Worm (Caenorhabditis elegans) whole organism, young adult: Measurements from ENCODE around the gene srw-68.

Experiments
- B0019.2 ChIP-seq: fragments of 200-800 bp; sonication (Bioruptor generic); conservative IDR thresholded peaks from 2 replicates; pipeline ENCODE4 v1.3.6; 2022; ENCODE audit warnings: missing genetic modification reagents, missing genetic modification characterization, missing compliant biosample characterization
- B0035.1 ChIP-seq: sonication (generic microtip); optimal IDR thresholded peaks from 2 replicates; lab custom pipeline; 2016; ENCODE audit warnings: missing genetic modification characterization, mild to moderate bottlenecking, missing compliant biosample characterization, missing genotype, missing genetic modification reagents
- D2030.7 ChIP-seq: fragments of 200-800 bp; sonication (Bioruptor generic); IDR thresholded peaks from 2 replicates; pipeline ENCODE4 v1.3.6; 2022; ENCODE audit warnings: missing genetic modification reagents, missing genetic modification characterization, missing compliant biosample characterization
- F33H1.4 ChIP-seq: fragments of 200-800 bp; sonication (Bioruptor generic); IDR thresholded peaks from 2 replicates; pipeline ENCODE4 v1.3.6; 2022; ENCODE audit warnings: missing genetic modification reagents, missing genetic modification characterization, missing compliant biosample characterization
- F49E8.2 ChIP-seq: sonication (generic microtip); optimal IDR thresholded peaks from 3 replicates; lab custom pipeline; 2017; ENCODE audit warnings: missing genetic modification characterization, mild to moderate bottlenecking, missing compliant biosample characterization, antibody characterized with exemption, moderate library complexity; ENCODE audit not compliant: insufficient read depth
- Y79H2A.3 ChIP-seq: fragments of 200-800 bp; sonication (Bioruptor generic); conservative IDR thresholded peaks from 2 replicates; pipeline ENCODE4 v1.3.6; 2022; ENCODE audit warnings: missing genetic modification reagents, missing genetic modification characterization, missing compliant biosample characterization
- aptf-3 ChIP-seq: fragments of 200-800 bp; sonication (Bioruptor generic); IDR thresholded peaks from 2 replicates; pipeline ENCODE4 v1.3.6; 2022; ENCODE audit warnings: missing genetic modification characterization, missing compliant biosample characterization
- atf-7 ChIP-seq: sonication (generic microtip); optimal IDR thresholded peaks from 2 replicates; lab custom pipeline; 2017; ENCODE audit warnings: mild to moderate bottlenecking, missing genetic modification characterization, missing compliant biosample characterization
- attf-6 ChIP-seq: fragments of 200-800 bp; sonication (Bioruptor generic); IDR thresholded peaks from 2 replicates; pipeline ENCODE4 v1.3.6; 2022; ENCODE audit warnings: missing genetic modification reagents, missing genetic modification characterization, missing compliant biosample characterization
- ceh-79 ChIP-seq: sonication (generic microtip); optimal IDR thresholded peaks from 2 replicates; lab custom pipeline; 2017; ENCODE audit warnings: mild to moderate bottlenecking, missing genetic modification characterization, missing compliant biosample characterization
- die-1 ChIP-seq: sonication (generic microtip); optimal IDR thresholded peaks from 2 replicates; lab custom pipeline; 2016; ENCODE audit warnings: missing genotype, mild to moderate bottlenecking, missing genetic modification characterization, missing compliant biosample characterization
- ets-4 ChIP-seq: fragments of 200-800 bp; sonication (Bioruptor generic); optimal IDR thresholded peaks from 2 replicates; lab custom pipeline; 2018; ENCODE audit warnings: mild to moderate bottlenecking, missing genetic modification characterization, missing compliant biosample characterization
- him-1 ChIP-seq: sonication (generic microtip); optimal IDR thresholded peaks from 2 replicates; lab custom pipeline; 2016; ENCODE audit warnings: missing genotype, missing genetic modification reagents, missing genetic modification characterization, missing compliant biosample characterization
- hmg-1.2 ChIP-seq: fragments of 200-800 bp; sonication (Bioruptor generic); IDR thresholded peaks from 2 replicates; pipeline ENCODE4 v1.3.6; 2022; ENCODE audit warnings: missing genetic modification reagents, missing genetic modification characterization, missing compliant biosample characterization
- lag-1 ChIP-seq: fragments of 200-800 bp; sonication (Bioruptor generic); IDR thresholded peaks from 2 replicates; pipeline ENCODE4 v1.3.6; 2022; ENCODE audit warnings: missing genetic modification reagents, missing genetic modification characterization, missing compliant biosample characterization
- let-526 ChIP-seq: fragments of 200-800 bp; sonication (Bioruptor generic); IDR thresholded peaks from 2 replicates; pipeline ENCODE4 v1.3.6; 2022; ENCODE audit warnings: missing genetic modification reagents, missing genetic modification characterization, missing compliant biosample characterization
- lin-35 ChIP-seq, 3 experiments: fragments of 150-350 bp in 2 of 3; sonication (generic microtip) in 1 of 3; optimal IDR thresholded peaks; 2 replicates each; lab custom pipeline; 2014 to 2018; ENCODE audit warnings: missing biosample characterization in 3 of 3, missing genetic modification characterization in 3 of 3, missing genetic modification reagents in 3 of 3
- lsy-27 ChIP-seq: sonication (generic microtip); optimal IDR thresholded peaks from 2 replicates; lab custom pipeline; 2017; ENCODE audit warnings: missing genetic modification characterization, mild to moderate bottlenecking, missing compliant biosample characterization, antibody characterized with exemption, missing genotype, borderline replicate concordance; ENCODE audit not compliant: insufficient read depth
- mel-28 ChIP-seq: sonication (generic microtip); optimal IDR thresholded peaks from 2 replicates; lab custom pipeline; 2016; ENCODE audit warnings: borderline replicate concordance, mild to moderate bottlenecking, missing genetic modification characterization, missing compliant biosample characterization
- nfya-2 ChIP-seq: fragments of 200-800 bp; sonication (Bioruptor generic); IDR thresholded peaks from 2 replicates; pipeline ENCODE4 v1.3.6; 2022; ENCODE audit warnings: missing genetic modification reagents, missing genetic modification characterization, missing compliant biosample characterization
- nhr-27 ChIP-seq: fragments of 200-800 bp; sonication (Bioruptor generic); optimal IDR thresholded peaks from 2 replicates; lab custom pipeline; 2018; ENCODE audit warnings: mild to moderate bottlenecking, missing genetic modification characterization, moderate library complexity, missing compliant biosample characterization
- nhr-80 ChIP-seq: sonication (generic microtip); optimal IDR thresholded peaks from 2 replicates; lab custom pipeline; 2016; ENCODE audit warnings: missing genetic modification characterization, missing compliant biosample characterization
- repo-1 ChIP-seq: sonication (generic microtip); optimal IDR thresholded peaks from 2 replicates; lab custom pipeline; 2017; ENCODE audit warnings: mild to moderate bottlenecking, missing genetic modification characterization, missing compliant biosample characterization
- rpc-1 ChIP-seq, 2 experiments: fragments of 150-350 bp in 1 of 2; sonication (generic microtip) in 1 of 2; optimal IDR thresholded peaks; 2 replicates each; lab custom pipeline; 2014 to 2018; ENCODE audit warnings: missing biosample characterization in 1 of 2, missing genetic modification characterization in 1 of 2, missing genetic modification reagents in 1 of 2, missing genotype in 1 of 2
- somi-1 ChIP-seq: fragments of 200-800 bp; sonication (Bioruptor generic); optimal IDR thresholded peaks from 2 replicates; lab custom pipeline; 2018; ENCODE audit warnings: mild to moderate bottlenecking, missing genetic modification characterization, missing compliant biosample characterization
- sptf-2 ChIP-seq: fragments of 200-800 bp; sonication (Bioruptor generic); optimal IDR thresholded peaks from 2 replicates; lab custom pipeline; 2018; ENCODE audit warnings: mild to moderate bottlenecking, missing genetic modification characterization, missing compliant biosample characterization
- tbp1 ChIP-seq: fragments of 200-800 bp; sonication (Bioruptor generic); optimal IDR thresholded peaks from 2 replicates; lab custom pipeline; 2018; ENCODE audit warnings: mild to moderate bottlenecking, missing genetic modification characterization, missing compliant biosample characterization
- tlf-1 ChIP-seq: fragments of 200-800 bp; sonication (Bioruptor generic); optimal IDR thresholded peaks from 2 replicates; lab custom pipeline; 2018; ENCODE audit warnings: mild to moderate bottlenecking, missing genetic modification characterization, missing compliant biosample characterization
- unc-62 ChIP-seq: fragments of 150-350 bp; optimal IDR thresholded peaks from 2 replicates; lab custom pipeline; 2014; ENCODE audit warnings: missing biosample characterization, missing genetic modification reagents, missing genetic modification characterization
- ztf-3 ChIP-seq: fragments of 200-800 bp; sonication (Bioruptor generic); optimal IDR thresholded peaks from 2 replicates; lab custom pipeline; 2018; ENCODE audit warnings: mild to moderate bottlenecking, missing genetic modification characterization, missing compliant biosample characterization
- ztf-6 ChIP-seq: fragments of 200-800 bp; sonication (Bioruptor generic); IDR thresholded peaks from 2 replicates; pipeline ENCODE4 v1.3.6; 2022; ENCODE audit warnings: missing genetic modification reagents, missing genetic modification characterization, missing compliant biosample characterization

The srw-68 gene

ce11 chrV:7400095-7400494 is 26.4 kb downstream of the srw-68 start, which contains the start of gene cnc-9:
Gene cnc-9, minus strand, starts transcription at chrV:7400195.
- TF ChIP-seq ets-4 = no peak
- no peak for TF ChIP-seq mel-28
- no peak for TF ChIP-seq ceh-79 (tag; lab: Kevin White, UChicago)
- no peak for TF ChIP-seq repo-1
- no peak for TF ChIP-seq let-526 (GFP tag; lab: Robert Waterston, UW)
- TF ChIP-seq F49E8.2 (tag; lab: Kevin White, UChicago) = no peak
- no peak for TF ChIP-seq lsy-27 (tag; lab: Kevin White, UChicago)
- no peak for TF ChIP-seq B0019.2 (GFP tag; lab: Robert Waterston, UW)
- no peak for TF ChIP-seq F33H1.4 (GFP tag; lab: Robert Waterston, UW)
- TF ChIP-seq attf-6 (GFP tag; lab: Robert Waterston, UW) = no peak
- no peak for TF ChIP-seq atf-7
- TF ChIP-seq hmg-1.2 = no peak
- TF ChIP-seq ztf-3 (GFP tag; lab: Kevin White, UChicago) = no peak

ce11 chrV:7399202-7399601 is 27.3 kb downstream of the srw-68 start, which contains the start of gene gst-41:
Gene gst-41, minus strand, starts transcription at chrV:7399302.
- no peak for TF ChIP-seq lsy-27 (tag; lab: Kevin White, UChicago)
- TF ChIP-seq ztf-6 (GFP tag; lab: Robert Waterston, UW) = no peak
- no peak for TF ChIP-seq B0035.1 (tag; lab: Kevin White, UChicago)
- no peak for TF ChIP-seq B0019.2 (GFP tag; lab: Robert Waterston, UW)
- TF ChIP-seq tlf-1 = no peak
- no peak for TF ChIP-seq tbp1 (GFP tag; lab: Kevin White, UChicago)

DNA sequence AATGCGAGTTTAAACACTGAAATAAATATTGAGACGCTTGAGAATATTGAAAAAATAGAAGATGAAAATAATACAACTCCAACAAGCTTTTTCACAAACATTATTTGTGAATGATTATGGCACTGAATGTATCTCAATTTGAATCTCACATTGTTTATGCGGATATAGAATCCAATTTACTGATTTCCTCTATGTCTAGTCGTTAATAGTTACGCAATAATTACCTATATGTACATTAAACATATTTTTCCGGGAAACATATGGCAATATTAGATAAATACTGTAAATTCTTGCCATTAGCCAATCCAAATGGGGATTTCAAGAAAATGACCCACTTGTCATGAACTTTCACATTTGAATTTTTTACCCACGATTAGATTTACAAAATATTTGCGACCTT is 31.1 kb downstream of the srw-68 start, which contains the start of gene srx-9:
Gene srx-9 (minus strand): TSS at position 101 of the 400 bp plus-strand sequence.
- TF ChIP-seq nfya-2 = no peak
- TF ChIP-seq, all 124 proteins: peak for 0

DNA sequence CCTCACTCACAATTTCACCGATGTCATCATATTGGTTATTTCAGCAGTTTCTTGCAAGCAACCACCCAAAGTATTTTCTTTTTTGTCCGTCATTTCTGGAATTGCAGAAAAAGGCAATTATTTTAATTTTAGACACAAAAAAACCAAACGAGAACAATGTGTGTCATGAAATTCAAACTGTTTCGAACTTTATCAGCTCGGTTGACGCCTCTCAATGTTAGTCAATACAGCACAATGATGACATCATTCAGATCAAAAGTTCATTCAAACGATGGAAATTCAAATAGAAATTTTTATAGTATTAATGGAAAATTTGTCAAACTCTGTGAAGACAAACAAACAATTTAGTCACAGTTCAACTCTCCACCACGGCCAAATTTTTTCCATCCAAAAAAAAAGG is 34.6 kb downstream of the srw-68 start, which contains the start of gene fbxa-105:
Gene fbxa-105 (minus strand): TSS at position 97 of the 400 bp plus-strand sequence.
- TF ChIP-seq D2030.7 (GFP tag; lab: Robert Waterston, UW) = no peak
- peak; percentile 34 for TF ChIP-seq nhr-80 (tag; lab: Kevin White, UChicago)

DNA sequence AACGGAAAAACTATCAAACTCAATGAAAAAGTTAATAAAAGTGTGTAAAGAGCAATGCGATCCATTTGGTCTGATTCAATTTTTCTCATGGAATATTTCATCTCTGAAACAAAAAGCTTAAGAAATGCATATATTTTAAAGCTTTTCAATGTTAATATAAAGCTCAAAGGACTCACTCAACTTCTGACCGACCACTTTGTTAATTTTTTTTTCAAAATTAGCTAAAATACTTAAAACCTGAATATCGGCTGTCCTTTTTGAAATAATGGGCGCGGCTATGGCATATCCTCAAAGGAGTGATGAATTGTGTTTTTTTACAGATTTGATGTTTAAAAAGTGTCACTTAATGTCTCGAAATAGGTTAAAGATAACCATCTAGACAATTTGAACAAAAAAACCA is 36.7 kb downstream of the srw-68 start, which contains the start of gene C02H6.1:
Gene C02H6.1 (minus strand): TSS at position 101 of the 400 bp plus-strand sequence.
- no peak for TF ChIP-seq lin-35 (GFP tag; optimal IDR thresholded peaks at IDR 0.05; lab: Kevin White, UChicago)

DNA sequence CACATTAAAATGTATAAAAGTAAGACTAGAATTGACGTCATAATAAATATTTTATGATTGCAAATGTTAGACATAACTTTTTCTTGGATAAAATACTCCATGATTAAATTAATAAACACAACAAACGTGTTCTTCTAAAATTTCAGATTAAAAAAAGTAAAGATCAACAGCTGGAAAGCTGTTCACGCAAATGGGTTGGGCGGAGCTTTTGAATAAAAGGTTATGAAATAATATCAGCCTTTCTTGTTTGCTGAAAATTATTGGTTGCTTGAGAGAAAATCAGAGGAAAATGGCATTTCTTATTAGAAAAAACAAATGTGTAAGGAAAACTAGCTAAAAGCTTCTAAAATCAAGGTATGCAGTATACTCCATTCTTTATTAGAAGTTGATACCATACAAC is 38.7 kb downstream of the srw-68 start, which contains the start of gene C02H6.3:
Gene C02H6.3 (minus strand): TSS at position 101 of the 400 bp plus-strand sequence.
- TF ChIP-seq him-1 (no peak), rpc-1 (optimal IDR thresholded peaks at IDR 0.05; lab: Kevin White, UChicago) (no peak), rpc-1 (tag; optimal IDR thresholded peaks at IDR 0.05; lab: Kevin White, UChicago) (no peak), ztf-3 (GFP tag; lab: Kevin White, UChicago) (no peak), die-1 (tag; lab: Kevin White, UChicago) (no peak), unc-62 (GFP tag; lab: Kevin White, UChicago) (no peak), aptf-3 (GFP tag; lab: Robert Waterston, UW) (no peak), lag-1 (GFP tag; lab: Robert Waterston, UW) (no peak), Y79H2A.3 (no peak), somi-1 (GFP tag; lab: Kevin White, UChicago) (no peak), sptf-2 (GFP tag; lab: Kevin White, UChicago) (no peak), B0019.2 (GFP tag; lab: Robert Waterston, UW) (no peak), nhr-27 (no peak)
